Worm (Caenorhabditis elegans) whole organism, L2 larva: ENCODE measurements around the gene C54D10.5.
A peak's percentile ranks its signal among the peaks of the same experiment; 100 is the strongest.

ENCODE experiments used
- C34F6.9 ChIP-seq: fragments of 150-350 bp; optimal IDR thresholded peaks from 2 replicates; lab custom pipeline; 2014; ENCODE audit warnings: missing biosample characterization, missing genetic modification characterization
- F13H6.1 ChIP-seq: sonication (generic microtip); optimal IDR thresholded peaks from 2 replicates; lab custom pipeline; 2016; ENCODE audit warnings: missing genetic modification characterization, missing compliant biosample characterization
- Y55F3AM.14 ChIP-seq: fragments of 200-800 bp; sonication (Bioruptor generic); optimal IDR thresholded peaks from 2 replicates; lab custom pipeline; 2018; ENCODE audit warnings: mild to moderate bottlenecking, missing genetic modification characterization, missing compliant biosample characterization
- ZK546.5 ChIP-seq: sonication (generic microtip); optimal IDR thresholded peaks from 2 replicates; lab custom pipeline; 2017; ENCODE audit warnings: missing biosample characterization, missing genetic modification characterization
- alr-1 ChIP-seq: fragments of 150-350 bp; optimal IDR thresholded peaks from 2 replicates; lab custom pipeline; 2014; ENCODE audit warnings: missing biosample characterization, missing genetic modification characterization
- ceh-82 ChIP-seq: fragments of 150-350 bp; optimal IDR thresholded peaks from 2 replicates; lab custom pipeline; 2014; ENCODE audit warnings: missing biosample characterization, missing genetic modification characterization
- crh-2 ChIP-seq: sonication (generic microtip); optimal IDR thresholded peaks from 2 replicates; lab custom pipeline; 2017; ENCODE audit warnings: missing biosample characterization, missing genetic modification characterization
- dmd-4 ChIP-seq: sonication (generic microtip); optimal IDR thresholded peaks from 2 replicates; lab custom pipeline; 2017; ENCODE audit warnings: missing biosample characterization, missing genetic modification characterization
- egl-27 ChIP-seq: sonication (generic microtip); optimal IDR thresholded peaks from 3 replicates; lab custom pipeline; 2017; ENCODE audit warnings: missing biosample characterization, missing genetic modification reagents, missing genetic modification characterization
- elt-3 ChIP-seq: sonication (generic microtip); optimal IDR thresholded peaks from 2 replicates; lab custom pipeline; 2017; ENCODE audit warnings: missing biosample characterization, missing genetic modification characterization
- fos-1 ChIP-seq: fragments of 150-350 bp; optimal IDR thresholded peaks from 2 replicates; lab custom pipeline; 2014; ENCODE audit warnings: missing biosample characterization, missing genetic modification characterization
- gmeb-1 ChIP-seq: fragments of 150-350 bp; optimal IDR thresholded peaks from 2 replicates; lab custom pipeline; 2014; ENCODE audit warnings: missing biosample characterization, missing genetic modification characterization
- lin-13 ChIP-seq: fragments of 150-350 bp; optimal IDR thresholded peaks from 2 replicates; lab custom pipeline; 2014; ENCODE audit warnings: missing biosample characterization, missing genetic modification reagents, missing genetic modification characterization
- lin-39 ChIP-seq: fragments of 150-350 bp; optimal IDR thresholded peaks from 2 replicates; lab custom pipeline; 2014; ENCODE audit warnings: missing biosample characterization, missing genetic modification reagents, missing genetic modification characterization
- lsy-2 ChIP-seq, 2 experiments: fragments of 150-350 bp in 1 of 2; sonication (generic microtip) in 1 of 2; optimal IDR thresholded peaks; 2 replicates each; lab custom pipeline; 2014 to 2017; ENCODE audit warnings: missing biosample characterization in 2 of 2, missing genetic modification characterization in 2 of 2
- mab-5 ChIP-seq: fragments of 150-350 bp; optimal IDR thresholded peaks from 2 replicates; lab custom pipeline; 2014; ENCODE audit warnings: missing biosample characterization, missing genetic modification characterization
- mbf-1 ChIP-seq: sonication (generic microtip); optimal IDR thresholded peaks from 2 replicates; lab custom pipeline; 2017; ENCODE audit warnings: missing biosample characterization, missing genetic modification characterization
- mdl-1 ChIP-seq, 2 experiments: fragments of 150-350 bp in 1 of 2; sonication (generic microtip) in 1 of 2; optimal IDR thresholded peaks; 2 replicates each; lab custom pipeline; 2017; ENCODE audit warnings: missing biosample characterization in 2 of 2, missing genetic modification characterization in 2 of 2
- nhr-10 ChIP-seq: sonication (generic microtip); optimal IDR thresholded peaks from 2 replicates; lab custom pipeline; 2017; ENCODE audit warnings: missing biosample characterization, missing genetic modification characterization
- nhr-12 ChIP-seq: fragments of 150-350 bp; optimal IDR thresholded peaks from 2 replicates; lab custom pipeline; 2014; ENCODE audit warnings: missing biosample characterization, missing genetic modification characterization
- nhr-129 ChIP-seq: fragments of 150-350 bp; optimal IDR thresholded peaks from 2 replicates; lab custom pipeline; 2014; ENCODE audit warnings: missing biosample characterization, missing genetic modification characterization
- nhr-21 ChIP-seq: fragments of 150-350 bp; optimal IDR thresholded peaks from 2 replicates; lab custom pipeline; 2014; ENCODE audit warnings: missing biosample characterization, missing genetic modification characterization
- nhr-23 ChIP-seq: fragments of 150-350 bp; optimal IDR thresholded peaks from 2 replicates; lab custom pipeline; 2014; ENCODE audit warnings: missing biosample characterization, missing genetic modification reagents, missing genetic modification characterization
- nhr-237 ChIP-seq: fragments of 150-350 bp; optimal IDR thresholded peaks from 2 replicates; lab custom pipeline; 2014; ENCODE audit warnings: missing biosample characterization, missing genetic modification characterization
- nhr-25 ChIP-seq: fragments of 150-350 bp; sonication (generic microtip); optimal IDR thresholded peaks from 3 replicates; lab custom pipeline; 2014; ENCODE audit warnings: missing biosample characterization, missing genetic modification characterization
- nhr-6 ChIP-seq: fragments of 150-350 bp; optimal IDR thresholded peaks from 2 replicates; lab custom pipeline; 2014; ENCODE audit warnings: missing biosample characterization, missing genetic modification characterization
- nhr-77 ChIP-seq: fragments of 150-350 bp; optimal IDR thresholded peaks from 2 replicates; lab custom pipeline; 2014; ENCODE audit warnings: missing biosample characterization, missing genetic modification characterization
- peb-1 ChIP-seq: fragments of 150-350 bp; optimal IDR thresholded peaks from 2 replicates; lab custom pipeline; 2014; ENCODE audit warnings: missing biosample characterization, missing genetic modification characterization
- sem-4 ChIP-seq: fragments of 150-350 bp; optimal IDR thresholded peaks from 2 replicates; lab custom pipeline; 2014; ENCODE audit warnings: missing biosample characterization, missing genetic modification reagents, missing genetic modification characterization
- skn-1 ChIP-seq: sonication (generic microtip); optimal IDR thresholded peaks from 2 replicates; lab custom pipeline; 2017; ENCODE audit warnings: missing biosample characterization, missing genetic modification characterization
- sma-3 ChIP-seq: sonication (generic microtip); optimal IDR thresholded peaks from 2 replicates; lab custom pipeline; 2016; ENCODE audit warnings: missing genetic modification reagents, missing genetic modification characterization, missing compliant biosample characterization
- sma-9 ChIP-seq, 2 experiments: fragments of 150-350 bp in 1 of 2; sonication (generic microtip) in 1 of 2; optimal IDR thresholded peaks; 2 replicates each; lab custom pipeline; 2014 to 2016; ENCODE audit warnings: missing genetic modification characterization in 2 of 2, mild to moderate bottlenecking in 1 of 2, missing biosample characterization in 1 of 2, missing compliant biosample characterization in 1 of 2, missing genetic modification reagents in 1 of 2, moderate library complexity in 1 of 2
- unc-39 ChIP-seq: fragments of 150-350 bp; optimal IDR thresholded peaks from 2 replicates; lab custom pipeline; 2014; ENCODE audit warnings: missing biosample characterization, missing genetic modification characterization
- unc-55 ChIP-seq: fragments of 150-350 bp; sonication (generic microtip); optimal IDR thresholded peaks from 3 replicates; lab custom pipeline; 2014; ENCODE audit warnings: missing biosample characterization, missing genetic modification reagents, missing genetic modification characterization
- unc-62 ChIP-seq: fragments of 150-350 bp; optimal IDR thresholded peaks from 2 replicates; lab custom pipeline; 2014; ENCODE audit warnings: missing biosample characterization, missing genetic modification reagents, missing genetic modification characterization
- zag-1 ChIP-seq: fragments of 150-350 bp; optimal IDR thresholded peaks from 2 replicates; lab custom pipeline; 2014; ENCODE audit warnings: missing biosample characterization, missing genetic modification characterization
- ztf-11 ChIP-seq: sonication (generic microtip); optimal IDR thresholded peaks from 2 replicates; lab custom pipeline; 2017; ENCODE audit warnings: missing biosample characterization, missing genetic modification characterization

C54D10.5 gene

ce11 chrV:12468363-12468762 is 39.2 kb downstream of the C54D10.5 start, which contains the start of gene F28C1.3:
F28C1.3 (plus strand) TSS chrV:12468663.
- TF ChIP-seq peb-1 (tag; lab: Kevin White, UChicago) (no peak), nhr-129 (no peak), nhr-77 (tag; lab: Kevin White, UChicago) (no peak), nhr-6 (tag; lab: Kevin White, UChicago) (no peak), nhr-10 (no peak), sma-9 (GFP tag; optimal IDR thresholded peaks at IDR 0.05; lab: Kevin White, UChicago) (no peak), sma-9 (tag; optimal IDR thresholded peaks at IDR 0.05; lab: Kevin White, UChicago) (no peak), ceh-82 (tag; lab: Kevin White, UChicago) (no peak), mdl-1 (tag; optimal IDR thresholded peaks at IDR 0.05; lab: Kevin White, UChicago) (no peak)

- TF ChIP-seq nhr-21 (no peak), sem-4 (tag; lab: Kevin White, UChicago) (no peak), unc-39 (tag; lab: Kevin White, UChicago) (no peak), nhr-25 (tag; lab: Kevin White, UChicago) (no peak), gmeb-1 (tag; lab: Kevin White, UChicago) (no peak), ztf-11 (tag; lab: Kevin White, UChicago) (no peak), unc-62 (GFP tag; lab: Kevin White, UChicago) (no peak), sma-9 (GFP tag; optimal IDR thresholded peaks at IDR 0.05; lab: Kevin White, UChicago) (no peak), sma-9 (tag; optimal IDR thresholded peaks at IDR 0.05; lab: Kevin White, UChicago) (no peak), lin-39 (no peak), F13H6.1 (tag; lab: Kevin White, UChicago) (no peak), skn-1 (no peak), egl-27 (no peak), zag-1 (tag; lab: Kevin White, UChicago) (no peak), nhr-23 (tag; lab: Kevin White, UChicago) (no peak)
Observed at ce11 chrV:12470324-12470723, 41.2 kb downstream of the C54D10.5 start.

ce11 chrV:12475360-12475759 is 46.2 kb downstream of the C54D10.5 start:
- TF ChIP-seq alr-1 (no peak), crh-2 (tag; lab: Kevin White, UChicago) (peak; percentile 31), gmeb-1 (tag; lab: Kevin White, UChicago) (peak; percentile 36), fos-1 (tag; lab: Kevin White, UChicago) (peak; percentile 95)

ce11 chrV:12477139-12477538 is 48.0 kb downstream of the C54D10.5 start:
- TF ChIP-seq nhr-237 (tag; lab: Kevin White, UChicago): no peak
- TF ChIP-seq ceh-82 (tag; lab: Kevin White, UChicago): no peak
- TF ChIP-seq lsy-2 (tag; optimal IDR thresholded peaks at IDR 0.05; lab: Kevin White, UChicago): no peak
- no peak for TF ChIP-seq alr-1
- TF ChIP-seq nhr-25 (tag; lab: Kevin White, UChicago): no peak
- TF ChIP-seq F13H6.1 (tag; lab: Kevin White, UChicago): peak; percentile 51
- no peak for TF ChIP-seq elt-3 (tag; lab: Kevin White, UChicago)
- TF ChIP-seq fos-1 (tag; lab: Kevin White, UChicago): no peak
- no peak for TF ChIP-seq crh-2 (tag; lab: Kevin White, UChicago)
- TF ChIP-seq nhr-10: no peak
- peak; percentile 51 for TF ChIP-seq nhr-129
- TF ChIP-seq C34F6.9 (tag; lab: Kevin White, UChicago): peak; percentile 30
- no peak for TF ChIP-seq egl-27
- TF ChIP-seq nhr-12 (tag; lab: Kevin White, UChicago): no peak
- no peak for TF ChIP-seq Y55F3AM.14 (GFP tag; lab: Kevin White, UChicago)
- TF ChIP-seq mbf-1 (tag; lab: Kevin White, UChicago): no peak
- TF ChIP-seq lin-13: no peak
- TF ChIP-seq unc-55 (GFP tag; lab: Kevin White, UChicago): no peak
- TF ChIP-seq mdl-1 (tag; optimal IDR thresholded peaks at IDR 0.05; lab: Kevin White, UChicago): no peak
- TF ChIP-seq ZK546.5: no peak
- no peak for TF ChIP-seq mab-5
- no peak for TF ChIP-seq dmd-4 (tag; lab: Kevin White, UChicago)

ce11 chrV:12478111-12478510 is 49.0 kb downstream of the C54D10.5 start, which contains the start of gene atn-1:
atn-1 (plus strand) TSS chrV:12478411.
- TF ChIP-seq sma-3: no peak
- no peak for TF ChIP-seq lin-13
- TF ChIP-seq crh-2 (tag; lab: Kevin White, UChicago): no peak
- no peak for TF ChIP-seq lsy-2 (tag; optimal IDR thresholded peaks at IDR 0.05; lab: Kevin White, UChicago)
